Worm (Caenorhabditis elegans) whole organism, L2 larva: Measurements from ENCODE around the gene tra-4.

Experiments
- ZK546.5 ChIP-seq: sonication (generic microtip); optimal IDR thresholded peaks from 2 replicates; lab custom pipeline; 2017; ENCODE audit warnings: missing biosample characterization, missing genetic modification characterization
- unc-62 ChIP-seq: fragments of 150-350 bp; optimal IDR thresholded peaks from 2 replicates; lab custom pipeline; 2014; ENCODE audit warnings: missing biosample characterization, missing genetic modification reagents, missing genetic modification characterization
- zag-1 ChIP-seq: fragments of 150-350 bp; optimal IDR thresholded peaks from 2 replicates; lab custom pipeline; 2014; ENCODE audit warnings: missing biosample characterization, missing genetic modification characterization

DNA sequence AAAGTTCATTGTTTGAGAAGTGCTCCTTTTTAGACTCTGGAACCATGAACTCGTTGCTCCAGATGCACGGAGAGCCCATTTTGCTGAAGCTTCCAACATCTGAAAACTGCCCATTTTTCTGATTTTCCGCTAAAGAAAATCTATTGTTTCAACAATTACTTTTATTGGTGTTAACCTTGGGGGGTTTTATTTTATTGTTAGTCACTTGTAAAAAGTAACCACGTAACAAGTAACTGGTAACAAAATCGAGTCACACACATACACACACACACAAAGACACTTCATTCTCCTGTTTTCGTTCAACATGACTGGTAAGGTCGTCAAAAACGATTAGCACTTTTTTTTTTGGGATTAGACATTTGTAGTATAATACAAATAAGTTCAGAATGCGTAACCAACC lies 20.0 kb upstream of the tra-4 start:
- TF ChIP-seq ZK546.5 (tag; lab: Kevin White, UChicago) = no peak
- no peak for TF ChIP-seq zag-1 (tag; lab: Kevin White, UChicago)
- no peak for TF ChIP-seq unc-62
